Worm (Caenorhabditis elegans) whole organism, young adult: Measurements from ENCODE around the gene pcrg-1.
A peak's percentile ranks its signal among the peaks of the same experiment; 100 is the strongest.

Source experiments
- F57A8.1 ChIP-seq: fragments of 200-800 bp; sonication (Bioruptor generic); optimal IDR thresholded peaks from 2 replicates; lab custom pipeline; 2018; ENCODE audit warnings: mild to moderate bottlenecking, missing genetic modification characterization, moderate library complexity, missing compliant biosample characterization
- Y53G8AR.9 ChIP-seq: fragments of 200-800 bp; sonication (Bioruptor generic); conservative IDR thresholded peaks from 2 replicates; pipeline ENCODE4 v1.3.6; 2022; ENCODE audit warnings: missing genetic modification reagents, missing genetic modification characterization, missing compliant biosample characterization
- Y67H2A.10 ChIP-seq: fragments of 200-800 bp; sonication (Bioruptor generic); conservative IDR thresholded peaks from 2 replicates; pipeline ENCODE4 v1.3.6; 2022; ENCODE audit warnings: missing genetic modification reagents, missing genetic modification characterization, missing compliant biosample characterization
- athp-1 ChIP-seq: sonication (generic microtip); optimal IDR thresholded peaks from 2 replicates; lab custom pipeline; 2017; ENCODE audit warnings: mild to moderate bottlenecking, missing genetic modification characterization, missing compliant biosample characterization
- attf-6 ChIP-seq: fragments of 200-800 bp; sonication (Bioruptor generic); IDR thresholded peaks from 2 replicates; pipeline ENCODE4 v1.3.6; 2022; ENCODE audit warnings: missing genetic modification reagents, missing genetic modification characterization, missing compliant biosample characterization
- ceh-100 ChIP-seq: fragments of 200-800 bp; sonication (Bioruptor generic); IDR thresholded peaks from 2 replicates; pipeline ENCODE4 v1.3.6; 2022; ENCODE audit warnings: missing genetic modification reagents, missing genetic modification characterization, missing compliant biosample characterization
- chd-7 ChIP-seq: sonication (generic microtip); optimal IDR thresholded peaks from 2 replicates; lab custom pipeline; 2016; ENCODE audit warnings: mild to moderate bottlenecking, missing genetic modification characterization, moderate library complexity, missing compliant biosample characterization
- egl-18 ChIP-seq: fragments of 200-800 bp; sonication (Bioruptor generic); IDR thresholded peaks from 2 replicates; pipeline ENCODE4 v1.3.6; 2022; ENCODE audit warnings: missing genetic modification reagents, missing genetic modification characterization, missing compliant biosample characterization
- ets-4 ChIP-seq: fragments of 200-800 bp; sonication (Bioruptor generic); optimal IDR thresholded peaks from 2 replicates; lab custom pipeline; 2018; ENCODE audit warnings: mild to moderate bottlenecking, missing genetic modification characterization, missing compliant biosample characterization
- gei-17 ChIP-seq: fragments of 200-800 bp; sonication (Bioruptor generic); optimal IDR thresholded peaks from 2 replicates; lab custom pipeline; 2018; ENCODE audit warnings: mild to moderate bottlenecking, missing genetic modification characterization, missing compliant biosample characterization
- hmg-20 ChIP-seq: fragments of 200-800 bp; sonication (Bioruptor generic); IDR thresholded peaks from 2 replicates; pipeline ENCODE4 v1.3.6; 2022; ENCODE audit warnings: missing genetic modification reagents, missing genetic modification characterization, missing compliant biosample characterization
- let-607 ChIP-seq, 2 experiments: fragments of 200-800 bp in 1 of 2; sonication (Bioruptor generic) in 1 of 2; sonication (generic microtip) in 1 of 2; optimal IDR thresholded peaks; 2 replicates each; lab custom pipeline; 2016 to 2018; ENCODE audit warnings: mild to moderate bottlenecking in 2 of 2, missing compliant biosample characterization in 2 of 2, missing genetic modification characterization in 2 of 2, moderate library complexity in 2 of 2, missing genotype in 1 of 2
- madf-10 ChIP-seq: sonication (generic microtip); optimal IDR thresholded peaks from 2 replicates; lab custom pipeline; 2016; ENCODE audit warnings: mild to moderate bottlenecking, missing genetic modification characterization, missing compliant biosample characterization
- nfya-1 ChIP-seq: sonication (generic microtip); optimal IDR thresholded peaks from 2 replicates; lab custom pipeline; 2017; ENCODE audit warnings: antibody characterized with exemption, missing compliant biosample characterization, missing genetic modification characterization, borderline replicate concordance; ENCODE audit not compliant: insufficient read depth
- nfya-2 ChIP-seq: fragments of 200-800 bp; sonication (Bioruptor generic); IDR thresholded peaks from 2 replicates; pipeline ENCODE4 v1.3.6; 2022; ENCODE audit warnings: missing genetic modification reagents, missing genetic modification characterization, missing compliant biosample characterization
- nfyb-1 ChIP-seq: fragments of 200-800 bp; sonication (Bioruptor generic); IDR thresholded peaks from 2 replicates; pipeline ENCODE4 v1.3.6; 2022; ENCODE audit warnings: missing genetic modification reagents, missing genetic modification characterization, missing compliant biosample characterization
- nhr-120 ChIP-seq: fragments of 200-800 bp; sonication (Bioruptor generic); IDR thresholded peaks from 2 replicates; pipeline ENCODE4 v1.3.6; 2022; ENCODE audit warnings: missing genetic modification characterization, missing compliant biosample characterization
- nhr-80 ChIP-seq: sonication (generic microtip); optimal IDR thresholded peaks from 2 replicates; lab custom pipeline; 2016; ENCODE audit warnings: missing genetic modification characterization, missing compliant biosample characterization
- pbrm-1 ChIP-seq: fragments of 200-800 bp; sonication (Bioruptor generic); IDR thresholded peaks from 2 replicates; pipeline ENCODE4 v1.3.6; 2022; ENCODE audit warnings: missing genetic modification reagents, missing genetic modification characterization, missing compliant biosample characterization
- repo-1 ChIP-seq: sonication (generic microtip); optimal IDR thresholded peaks from 2 replicates; lab custom pipeline; 2017; ENCODE audit warnings: mild to moderate bottlenecking, missing genetic modification characterization, missing compliant biosample characterization
- rpc-1 ChIP-seq, 2 experiments: fragments of 150-350 bp in 1 of 2; sonication (generic microtip) in 1 of 2; optimal IDR thresholded peaks; 2 replicates each; lab custom pipeline; 2014 to 2018; ENCODE audit warnings: missing biosample characterization in 1 of 2, missing genetic modification characterization in 1 of 2, missing genetic modification reagents in 1 of 2, missing genotype in 1 of 2
- sdz-38 ChIP-seq: sonication (generic microtip); optimal IDR thresholded peaks from 2 replicates; lab custom pipeline; 2016; ENCODE audit warnings: missing genotype, missing genetic modification characterization, missing compliant biosample characterization
- snpc-1.1 ChIP-seq: sonication (generic microtip); optimal IDR thresholded peaks from 2 replicates; lab custom pipeline; 2017; ENCODE audit warnings: missing genetic modification characterization, mild to moderate bottlenecking, missing compliant biosample characterization, antibody characterized with exemption, moderate library complexity, missing genotype, missing genetic modification reagents; ENCODE audit not compliant: insufficient read depth
- snpc-1.3 ChIP-seq: sonication (generic microtip); optimal IDR thresholded peaks from 2 replicates; lab custom pipeline; 2017; ENCODE audit warnings: missing genetic modification characterization, mild to moderate bottlenecking, missing compliant biosample characterization, antibody characterized with exemption, moderate library complexity, missing genotype, missing genetic modification reagents; ENCODE audit not compliant: insufficient read depth
- somi-1 ChIP-seq: fragments of 200-800 bp; sonication (Bioruptor generic); optimal IDR thresholded peaks from 2 replicates; lab custom pipeline; 2018; ENCODE audit warnings: mild to moderate bottlenecking, missing genetic modification characterization, missing compliant biosample characterization
- tlf-1 ChIP-seq: fragments of 200-800 bp; sonication (Bioruptor generic); optimal IDR thresholded peaks from 2 replicates; lab custom pipeline; 2018; ENCODE audit warnings: mild to moderate bottlenecking, missing genetic modification characterization, missing compliant biosample characterization
- zfh-2 ChIP-seq: fragments of 200-800 bp; sonication (Bioruptor generic); conservative IDR thresholded peaks from 2 replicates; pipeline ENCODE4 v1.3.6; 2022; ENCODE audit warnings: missing genetic modification reagents, missing genetic modification characterization, missing compliant biosample characterization
- ztf-22 ChIP-seq: fragments of 200-800 bp; sonication (Bioruptor generic); optimal IDR thresholded peaks from 2 replicates; lab custom pipeline; 2018; ENCODE audit warnings: mild to moderate bottlenecking, missing genetic modification characterization, moderate library complexity, missing compliant biosample characterization
- ztf-28 ChIP-seq: fragments of 200-800 bp; sonication (Bioruptor generic); IDR thresholded peaks from 2 replicates; pipeline ENCODE4 v1.3.6; 2022; ENCODE audit warnings: missing genetic modification reagents, missing genetic modification characterization, missing compliant biosample characterization

pcrg-1 gene

ce11 chrII:7195541-7195940 lies 4.8 kb upstream of the pcrg-1 start, which contains the start of gene acdh-12:
Gene acdh-12, minus strand, starts transcription at chrII:7195641.
- TF ChIP-seq nfyb-1 (GFP tag; lab: Robert Waterston, UW) (no peak), athp-1 (tag; lab: Kevin White, UChicago) (peak; percentile 81)

ce11 chrII:7196040-7196439 lies 4.3 kb upstream of the pcrg-1 start, which contains the start of gene maoc-1:
Gene maoc-1, plus strand, starts transcription at chrII:7196276.
- TF ChIP-seq nhr-80 (tag; lab: Kevin White, UChicago) (peak; percentile 39), nhr-120 (GFP tag; lab: Robert Waterston, UW) (no peak)

DNA sequence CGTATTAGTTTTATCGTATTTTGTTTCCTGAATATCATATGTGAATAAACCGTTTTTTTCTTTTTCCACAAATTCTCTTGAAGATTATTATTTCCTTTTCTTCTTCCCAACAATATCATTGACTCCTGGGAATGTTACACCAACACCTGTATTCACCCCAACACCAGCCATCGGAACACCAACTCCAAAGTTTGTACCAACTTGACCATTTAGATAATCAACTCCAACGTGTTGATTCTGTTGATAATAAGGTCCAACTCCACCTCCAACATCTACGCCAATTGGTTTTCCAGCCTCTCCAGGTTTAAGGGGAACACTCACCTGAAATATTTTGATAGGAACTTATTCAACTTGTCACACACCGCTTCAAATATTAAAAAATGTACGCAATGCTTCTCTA lies 2.9 kb upstream of the pcrg-1 start:
- TF ChIP-seq ztf-28 (GFP tag; lab: Robert Waterston, UW) (no peak), pbrm-1 (GFP tag; lab: Robert Waterston, UW) (0 out of 2 replicates have a peak, but pooled peaks have one; percentile 28)

- TF ChIP-seq snpc-1.3 (tag; lab: Kevin White, UChicago) (no peak), rpc-1 (optimal IDR thresholded peaks at IDR 0.05; lab: Kevin White, UChicago) (no peak), rpc-1 (tag; optimal IDR thresholded peaks at IDR 0.05; lab: Kevin White, UChicago) (no peak), nfya-1 (tag; lab: Kevin White, UChicago) (no peak), ceh-100 (GFP tag; lab: Robert Waterston, UW) (no peak), zfh-2 (GFP tag; lab: Robert Waterston, UW) (no peak), let-607 (tag; optimal IDR thresholded peaks at IDR 0.05; lab: Kevin White, UChicago) (no peak), tlf-1 (GFP tag; lab: Kevin White, UChicago) (no peak), Y53G8AR.9 (GFP tag; lab: Robert Waterston, UW) (no peak), egl-18 (GFP tag; lab: Robert Waterston, UW) (no peak), attf-6 (no peak), sdz-38 (tag; lab: Kevin White, UChicago) (no peak)
Observed at ce11 chrII:7199308-7199707, 1.0 kb upstream of the pcrg-1 start, which contains the start of gene E04F6.6. Gene E04F6.6, minus strand, starts transcription at chrII:7199565.

DNA sequence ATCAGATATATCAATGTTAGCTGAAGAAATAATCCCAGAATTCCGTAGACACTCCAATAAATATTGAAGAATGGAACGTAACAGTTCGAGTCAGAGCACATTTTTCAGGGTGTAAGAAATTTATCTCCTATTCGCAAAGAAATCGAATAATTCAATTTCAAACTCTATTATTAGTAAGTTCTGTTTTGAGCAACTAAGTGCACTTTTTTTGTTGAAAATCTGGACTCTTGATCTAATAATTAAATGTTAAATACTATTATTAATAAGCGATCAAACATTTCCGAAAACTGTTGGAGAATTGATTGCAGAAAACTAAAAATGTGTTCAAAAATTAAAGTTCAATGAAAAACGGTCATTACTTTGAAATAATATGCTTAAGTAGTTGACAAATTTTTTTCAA lies 2.8 kb downstream of the pcrg-1 start, which contains the start of gene srd-56:
TSS of gene srd-56 (minus strand) at position 101 of the 400 bp plus-strand sequence.
- TF ChIP-seq nfya-2 (GFP tag; lab: Robert Waterston, UW) (no peak), somi-1 (GFP tag; lab: Kevin White, UChicago) (no peak), repo-1 (tag; lab: Kevin White, UChicago) (no peak), Y67H2A.10 (GFP tag; lab: Robert Waterston, UW) (no peak), chd-7 (tag; lab: Kevin White, UChicago) (no peak), egl-18 (GFP tag; lab: Robert Waterston, UW) (no peak), madf-10 (tag; lab: Kevin White, UChicago) (no peak), ets-4 (GFP tag; lab: Kevin White, UChicago) (no peak), gei-17 (GFP tag; lab: Kevin White, UChicago) (no peak), ztf-22 (GFP tag; lab: Kevin White, UChicago) (no peak), F57A8.1 (GFP tag; lab: Kevin White, UChicago) (no peak), hmg-20 (GFP tag; lab: Robert Waterston, UW) (no peak), snpc-1.1 (tag; lab: Kevin White, UChicago) (no peak)
- TF ChIP-seq, all 124 proteins: peak for 0
